Worm (Caenorhabditis elegans) whole organism, late embryonic: ENCODE data around the gene glr-5.
"Not testable (repeated sequence)": the region's sequence is repeated elsewhere in the genome, so short reads cannot be mapped to it uniquely, and the experiment has no call there.

Experiments used
- C08G9.2 ChIP-seq: sonication (generic microtip); optimal IDR thresholded peaks from 2 replicates; lab custom pipeline; 2016; ENCODE audit warnings: mild to moderate bottlenecking, missing genetic modification characterization, moderate library complexity, missing compliant biosample characterization
- F13H6.1 ChIP-seq: sonication (generic microtip); optimal IDR thresholded peaks from 2 replicates; lab custom pipeline; 2016; ENCODE audit warnings: missing genetic modification characterization, missing compliant biosample characterization
- K02D7.2 ChIP-seq: sonication (generic microtip); optimal IDR thresholded peaks from 2 replicates; lab custom pipeline; 2017; ENCODE audit warnings: mild to moderate bottlenecking, missing genetic modification characterization, missing compliant biosample characterization
- K09A11.1 ChIP-seq: sonication (generic microtip); optimal IDR thresholded peaks from 2 replicates; lab custom pipeline; 2017; ENCODE audit warnings: antibody characterized with exemption, mild to moderate bottlenecking, missing genetic modification characterization, missing compliant biosample characterization; ENCODE audit not compliant: insufficient read depth
- T23F11.4 ChIP-seq: fragments of 200-800 bp; sonication (Bioruptor generic); optimal IDR thresholded peaks from 2 replicates; lab custom pipeline; 2018; ENCODE audit warnings: mild to moderate bottlenecking, missing genetic modification characterization, missing compliant biosample characterization
- Y22D7AL.16 ChIP-seq: sonication (generic microtip); optimal IDR thresholded peaks from 2 replicates; lab custom pipeline; 2016; ENCODE audit warnings: missing genetic modification characterization, missing compliant biosample characterization
- ceh-14 ChIP-seq: sonication (generic microtip); optimal IDR thresholded peaks from 2 replicates; lab custom pipeline; 2016; ENCODE audit warnings: missing genotype, missing genetic modification characterization, missing compliant biosample characterization
- ceh-18 ChIP-seq: sonication (generic microtip); optimal IDR thresholded peaks from 2 replicates; lab custom pipeline; 2016; ENCODE audit warnings: missing genetic modification characterization, missing compliant biosample characterization
- ceh-19 ChIP-seq: fragments of 200-800 bp; sonication (Bioruptor generic); optimal IDR thresholded peaks from 2 replicates; lab custom pipeline; 2018; ENCODE audit warnings: mild to moderate bottlenecking, missing genetic modification characterization, missing compliant biosample characterization
- ceh-2 ChIP-seq: sonication (generic microtip); optimal IDR thresholded peaks from 2 replicates; lab custom pipeline; 2016; ENCODE audit warnings: missing genotype, missing genetic modification characterization, missing compliant biosample characterization
- ceh-30 ChIP-seq: fragments of 150-350 bp; optimal IDR thresholded peaks from 2 replicates; lab custom pipeline; 2014; ENCODE audit warnings: missing biosample characterization, missing genetic modification characterization
- ceh-45 ChIP-seq: fragments of 200-800 bp; sonication (Bioruptor generic); IDR thresholded peaks from 2 replicates; pipeline ENCODE4 v1.3.6; 2022; ENCODE audit warnings: missing genetic modification reagents, missing genetic modification characterization, missing compliant biosample characterization
- ceh-48 ChIP-seq: sonication (generic microtip); optimal IDR thresholded peaks from 2 replicates; lab custom pipeline; 2016; ENCODE audit warnings: missing genetic modification characterization, inconsistent platforms, missing compliant biosample characterization
- ceh-6 ChIP-seq: fragments of 200-800 bp; sonication (Bioruptor generic); optimal IDR thresholded peaks from 2 replicates; lab custom pipeline; 2018; ENCODE audit warnings: mild to moderate bottlenecking, missing genetic modification characterization, missing compliant biosample characterization
- che-1 ChIP-seq: sonication (generic microtip); optimal IDR thresholded peaks from 2 replicates; lab custom pipeline; 2016; ENCODE audit warnings: mild to moderate bottlenecking, missing genetic modification characterization, missing compliant biosample characterization
- dmd-4 ChIP-seq: sonication (generic microtip); optimal IDR thresholded peaks from 2 replicates; lab custom pipeline; 2016; ENCODE audit warnings: borderline replicate concordance, missing genetic modification characterization, missing compliant biosample characterization
- elt-2 ChIP-seq: sonication (generic microtip); optimal IDR thresholded peaks from 2 replicates; lab custom pipeline; 2016; ENCODE audit warnings: missing genetic modification reagents, missing genetic modification characterization, missing compliant biosample characterization
- gmeb-2 ChIP-seq: sonication (generic microtip); optimal IDR thresholded peaks from 2 replicates; lab custom pipeline; 2016; ENCODE audit warnings: missing genetic modification characterization, inconsistent platforms, missing compliant biosample characterization
- hlh-6 ChIP-seq: sonication (generic microtip); optimal IDR thresholded peaks from 2 replicates; lab custom pipeline; 2016; ENCODE audit warnings: missing genotype, missing genetic modification characterization, missing compliant biosample characterization
- lin-11 ChIP-seq: fragments of 200-800 bp; sonication (Bioruptor generic); optimal IDR thresholded peaks from 2 replicates; lab custom pipeline; 2018; ENCODE audit warnings: mild to moderate bottlenecking, missing genetic modification characterization, missing compliant biosample characterization
- nhr-11 ChIP-seq: fragments of 150-350 bp; optimal IDR thresholded peaks from 2 replicates; lab custom pipeline; 2014; ENCODE audit warnings: missing biosample characterization, missing genetic modification characterization
- nhr-232 ChIP-seq: sonication (generic microtip); optimal IDR thresholded peaks from 2 replicates; lab custom pipeline; 2016; ENCODE audit warnings: missing genetic modification characterization, missing compliant biosample characterization
- odd-2 ChIP-seq: sonication (generic microtip); optimal IDR thresholded peaks from 2 replicates; lab custom pipeline; 2017; ENCODE audit warnings: antibody characterized with exemption, mild to moderate bottlenecking, missing genetic modification characterization, missing compliant biosample characterization
- pha-4 ChIP-seq: fragments of 150-350 bp; optimal IDR thresholded peaks from 2 replicates; lab custom pipeline; 2018; ENCODE audit warnings: missing biosample characterization, missing genetic modification reagents, missing genetic modification characterization
- pros-1 ChIP-seq: fragments of 150-350 bp; optimal IDR thresholded peaks from 2 replicates; lab custom pipeline; 2014; ENCODE audit warnings: missing biosample characterization, missing genetic modification reagents, missing genetic modification characterization
- ref-2 ChIP-seq: sonication (generic microtip); optimal IDR thresholded peaks from 2 replicates; lab custom pipeline; 2016; ENCODE audit warnings: missing genetic modification characterization, missing compliant biosample characterization
- sox-2 ChIP-seq: fragments of 200-800 bp; sonication (Bioruptor generic); IDR thresholded peaks from 2 replicates; pipeline ENCODE4 v1.3.6; 2022; ENCODE audit warnings: missing genetic modification reagents, missing genetic modification characterization, missing compliant biosample characterization
- sox-4 ChIP-seq: sonication (generic microtip); optimal IDR thresholded peaks from 2 replicates; lab custom pipeline; 2017; ENCODE audit warnings: mild to moderate bottlenecking, missing genetic modification characterization, inconsistent platforms, missing compliant biosample characterization
- unc-55 ChIP-seq: sonication (generic microtip); optimal IDR thresholded peaks from 2 replicates; lab custom pipeline; 2017; ENCODE audit warnings: missing biosample characterization, missing genetic modification reagents, missing genetic modification characterization
- unc-86 ChIP-seq: sonication (generic microtip); optimal IDR thresholded peaks from 2 replicates; lab custom pipeline; 2016; ENCODE audit warnings: missing genetic modification characterization, missing compliant biosample characterization
- ztf-16 ChIP-seq: sonication (generic microtip); optimal IDR thresholded peaks from 2 replicates; lab custom pipeline; 2017; ENCODE audit warnings: missing genetic modification characterization, missing compliant biosample characterization

Gene glr-5

DNA sequence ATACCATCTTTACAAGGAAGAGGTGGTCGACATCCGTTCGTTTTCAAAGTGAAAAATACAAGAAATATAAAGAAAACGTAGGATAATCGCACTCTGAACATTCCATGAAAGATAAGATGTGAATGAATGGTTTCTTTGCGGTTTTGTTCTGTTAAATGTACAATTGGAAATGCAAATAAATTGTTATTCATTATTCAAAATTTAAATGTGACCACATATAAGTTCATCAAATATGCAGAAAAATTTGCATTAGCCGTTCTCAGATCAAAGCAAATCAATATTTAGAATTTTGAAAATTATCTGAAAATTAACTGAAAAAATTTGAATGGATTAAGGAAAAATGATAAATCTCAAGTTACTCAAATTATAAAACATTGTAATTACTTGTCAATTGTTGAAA lies 4.4 kb upstream of the glr-5 start, which contains the start of gene ZC178.2:
ZC178.2 (minus strand) TSS at position 101 of the 400 bp plus-strand sequence.
- TF ChIP-seq unc-55 (GFP tag; lab: Kevin White, UChicago), result no peak

DNA sequence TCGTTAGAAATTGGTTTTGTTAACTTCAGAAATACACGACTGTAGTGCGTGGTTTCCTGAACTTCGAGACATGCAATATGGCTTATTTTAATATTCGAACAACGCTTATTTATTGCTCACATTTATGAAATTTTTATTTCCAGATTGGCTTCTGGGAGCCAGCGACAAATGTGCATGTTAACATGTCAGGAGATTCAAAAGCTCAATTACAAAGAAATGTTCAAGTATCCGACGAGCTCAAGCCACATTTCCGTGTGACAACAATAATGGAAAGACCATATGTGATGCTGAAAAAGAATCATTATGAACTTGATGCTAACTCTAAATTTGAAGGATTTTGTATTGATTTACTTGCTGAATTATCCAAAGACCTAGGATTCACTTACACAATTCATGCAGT lies 2.1 kb downstream of the glr-5 start:
- TF ChIP-seq ceh-14 (tag; lab: Kevin White, UChicago), result no peak
- no peak for TF ChIP-seq pha-4 (tag; lab: Kevin White, UChicago)
- no peak for TF ChIP-seq gmeb-2
- TF ChIP-seq hlh-6 (tag; lab: Kevin White, UChicago), result no peak
- TF ChIP-seq nhr-232 (tag; lab: Kevin White, UChicago), result no peak
- TF ChIP-seq lin-11 (tag; lab: Kevin White, UChicago), result no peak
- no peak for TF ChIP-seq sox-2 (GFP tag; lab: Robert Waterston, UW)
- TF ChIP-seq ceh-6 (GFP tag; lab: Kevin White, UChicago), result no peak
- TF ChIP-seq ceh-19 (GFP tag; lab: Kevin White, UChicago), result no peak
- no peak for TF ChIP-seq nhr-11 (tag; lab: Kevin White, UChicago)
- no peak for TF ChIP-seq che-1 (tag; lab: Kevin White, UChicago)
- no peak for TF ChIP-seq T23F11.4 (GFP tag; lab: Kevin White, UChicago)
- TF ChIP-seq ref-2 (tag; lab: Kevin White, UChicago), result no peak
- no peak for TF ChIP-seq unc-86 (tag; lab: Kevin White, UChicago)
- no peak for TF ChIP-seq ceh-48 (tag; lab: Kevin White, UChicago)
- TF ChIP-seq ceh-2 (tag; lab: Kevin White, UChicago), result no peak
- TF ChIP-seq K02D7.2 (tag; lab: Kevin White, UChicago), result no peak
- TF ChIP-seq ztf-16 (tag; lab: Kevin White, UChicago), result no peak
- no peak for TF ChIP-seq odd-2 (tag; lab: Kevin White, UChicago)
- TF ChIP-seq unc-55 (GFP tag; lab: Kevin White, UChicago), result no peak

DNA sequence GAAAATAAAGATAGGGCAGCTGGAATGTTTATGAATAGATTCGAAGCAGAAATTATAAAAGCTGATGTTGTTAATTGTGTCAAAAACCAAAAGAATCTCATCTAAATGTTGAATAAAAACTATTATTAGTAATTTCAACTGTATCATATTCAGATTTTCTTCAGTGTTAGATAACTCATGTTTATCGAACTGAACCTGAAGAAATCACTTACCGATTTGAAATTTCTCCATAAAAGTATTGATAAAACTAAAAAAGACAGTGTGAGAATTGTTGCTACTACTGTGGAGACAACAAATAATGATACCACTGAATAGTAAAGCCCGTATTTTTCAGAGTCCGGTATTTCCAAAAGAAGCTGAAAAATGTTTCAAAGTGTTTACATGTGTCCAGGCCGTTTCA lies 5.9 kb downstream of the glr-5 start, which contains the start of gene ZC196.8:
ZC196.8 (minus strand) TSS at position 101 of the 400 bp plus-strand sequence.
- not testable (repeated sequence) for TF ChIP-seq Y22D7AL.16 (tag; lab: Kevin White, UChicago); ceh-18 (tag; lab: Kevin White, UChicago); F13H6.1
- TF ChIP-seq, all 69 proteins: peak for 0; not testable (repeated sequence) for 69

DNA sequence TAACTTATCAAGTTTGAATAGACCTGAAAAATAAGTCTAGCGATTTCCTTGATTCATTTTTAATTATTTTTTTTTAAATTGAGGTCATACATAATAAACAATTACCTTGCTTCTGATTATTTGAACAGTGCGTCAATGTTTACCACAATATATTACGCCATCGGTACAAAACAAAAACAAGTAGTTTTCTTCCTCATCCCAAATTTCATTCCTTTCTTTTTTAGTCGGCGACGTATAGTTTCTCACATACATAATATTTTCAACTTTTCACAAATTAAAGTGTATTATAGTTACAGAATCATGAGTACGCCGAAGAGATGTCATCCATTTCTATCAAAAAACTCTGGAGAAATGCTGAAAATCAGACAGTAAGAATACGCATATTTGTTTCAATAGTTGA lies 9.9 kb downstream of the glr-5 start, which contains the start of gene droe-8:
droe-8 (plus strand) TSS at position 301 of the 400 bp plus-strand sequence.
- not testable (repeated sequence) for TF ChIP-seq C08G9.2, K09A11.1, pros-1 (tag; lab: Kevin White, UChicago)

DNA sequence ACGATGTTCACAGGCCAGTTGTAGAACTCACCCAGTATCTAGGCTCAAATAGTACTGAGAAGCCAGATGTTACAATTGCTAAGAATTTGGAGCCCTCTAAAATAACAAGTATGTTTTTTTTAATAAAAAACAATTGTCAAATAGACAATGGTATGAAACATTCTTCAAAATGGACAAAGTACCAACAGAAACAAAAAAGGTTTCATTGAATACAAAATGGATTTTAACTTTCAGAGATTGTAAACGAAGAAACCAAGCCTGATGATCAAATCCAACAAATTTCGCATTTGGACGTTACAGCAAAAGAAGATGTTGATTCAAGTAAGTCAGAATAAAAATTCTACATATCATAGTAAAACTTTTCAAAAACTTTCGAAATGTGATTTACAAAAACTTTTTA lies 10.8 kb downstream of the glr-5 start, which contains the start of gene ZC196.9:
ZC196.9 (minus strand) TSS at position 101 of the 400 bp plus-strand sequence.
- no peak for TF ChIP-seq dmd-4
- TF ChIP-seq sox-4 (tag; lab: Kevin White, UChicago), result no peak

DNA sequence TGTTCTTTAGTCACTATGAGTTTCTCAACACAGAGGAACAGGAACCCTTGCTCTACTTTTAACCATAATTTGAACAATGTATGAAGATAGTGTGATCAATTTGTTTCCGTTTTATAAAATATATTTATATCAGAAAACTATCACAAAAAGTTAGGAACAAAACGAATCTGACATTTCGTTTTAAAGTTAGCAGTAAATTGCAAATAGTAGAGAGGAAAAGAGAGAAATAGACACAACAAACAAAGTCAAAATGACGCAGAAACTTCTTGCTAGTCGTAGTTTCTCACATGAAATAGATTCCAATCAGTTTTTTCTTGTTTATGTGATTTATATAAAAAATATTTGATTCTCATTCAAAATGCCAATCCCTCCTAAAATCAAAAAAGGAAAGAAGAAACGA lies 12.8 kb downstream of the glr-5 start, which contains the start of gene ZC196.5:
ZC196.5 (plus strand) TSS at position 301 of the 400 bp plus-strand sequence.
- TF ChIP-seq ceh-45 (GFP tag; lab: Robert Waterston, UW) (no peak), elt-2 (tag; lab: Kevin White, UChicago) (no peak), ceh-30 (tag; lab: Kevin White, UChicago) (no peak), ceh-14 (tag; lab: Kevin White, UChicago) (no peak), ztf-16 (tag; lab: Kevin White, UChicago) (no peak), ceh-6 (GFP tag; lab: Kevin White, UChicago) (no peak), ceh-18 (tag; lab: Kevin White, UChicago) (no peak)
